Worm (Caenorhabditis elegans) whole organism, young adult: ENCODE results near the gene ivph-3.

ENCODE experiments used
- B0261.1 ChIP-seq: sonication (generic microtip); optimal IDR thresholded peaks from 2 replicates; lab custom pipeline; 2016; ENCODE audit warnings: mild to moderate bottlenecking, missing genetic modification characterization, moderate library complexity, missing compliant biosample characterization
- C06A6.2 ChIP-seq: fragments of 200-800 bp; sonication (Bioruptor generic); conservative IDR thresholded peaks from 2 replicates; pipeline ENCODE4 v1.3.6; 2022; ENCODE audit warnings: missing genetic modification characterization, missing compliant biosample characterization
- D2030.7 ChIP-seq: fragments of 200-800 bp; sonication (Bioruptor generic); IDR thresholded peaks from 2 replicates; pipeline ENCODE4 v1.3.6; 2022; ENCODE audit warnings: missing genetic modification reagents, missing genetic modification characterization, missing compliant biosample characterization
- F22D6.2 ChIP-seq: sonication (generic microtip); optimal IDR thresholded peaks from 2 replicates; lab custom pipeline; 2016; ENCODE audit warnings: mild to moderate bottlenecking, missing genetic modification characterization, missing compliant biosample characterization
- F37B4.10 ChIP-seq: fragments of 200-800 bp; sonication (Bioruptor generic); IDR thresholded peaks from 2 replicates; pipeline ENCODE4 v1.3.6; 2022; ENCODE audit warnings: missing genetic modification characterization, missing compliant biosample characterization
- F49E8.2 ChIP-seq: sonication (generic microtip); optimal IDR thresholded peaks from 3 replicates; lab custom pipeline; 2017; ENCODE audit warnings: missing genetic modification characterization, mild to moderate bottlenecking, missing compliant biosample characterization, antibody characterized with exemption, moderate library complexity; ENCODE audit not compliant: insufficient read depth
- F57C9.4 ChIP-seq: sonication (generic microtip); optimal IDR thresholded peaks from 2 replicates; lab custom pipeline; 2017; ENCODE audit warnings: mild to moderate bottlenecking, missing genetic modification characterization, missing compliant biosample characterization
- K11D2.4 ChIP-seq: fragments of 200-800 bp; sonication (Bioruptor generic); IDR thresholded peaks from 2 replicates; pipeline ENCODE4 v1.3.6; 2022; ENCODE audit warnings: missing genetic modification reagents, missing genetic modification characterization, missing compliant biosample characterization
- T07F8.4 ChIP-seq: sonication (generic microtip); optimal IDR thresholded peaks from 2 replicates; lab custom pipeline; 2016; ENCODE audit warnings: mild to moderate bottlenecking, missing genetic modification characterization, moderate library complexity, missing compliant biosample characterization
- Y79H2A.3 ChIP-seq: fragments of 200-800 bp; sonication (Bioruptor generic); conservative IDR thresholded peaks from 2 replicates; pipeline ENCODE4 v1.3.6; 2022; ENCODE audit warnings: missing genetic modification reagents, missing genetic modification characterization, missing compliant biosample characterization
- aptf-3 ChIP-seq: fragments of 200-800 bp; sonication (Bioruptor generic); IDR thresholded peaks from 2 replicates; pipeline ENCODE4 v1.3.6; 2022; ENCODE audit warnings: missing genetic modification characterization, missing compliant biosample characterization
- attf-5 ChIP-seq: fragments of 200-800 bp; sonication (Bioruptor generic); optimal IDR thresholded peaks from 2 replicates; lab custom pipeline; 2018; ENCODE audit warnings: mild to moderate bottlenecking, missing genetic modification characterization, missing compliant biosample characterization
- bed-2 ChIP-seq: fragments of 200-800 bp; sonication (Bioruptor generic); IDR thresholded peaks from 2 replicates; pipeline ENCODE4 v1.3.6; 2022; ENCODE audit warnings: missing genetic modification reagents, missing genetic modification characterization, missing compliant biosample characterization
- ceh-40 ChIP-seq: fragments of 200-800 bp; sonication (Bioruptor generic); IDR thresholded peaks from 2 replicates; pipeline ENCODE4 v1.3.6; 2022; ENCODE audit warnings: missing genetic modification characterization, missing compliant biosample characterization
- ceh-58 ChIP-seq: fragments of 200-800 bp; sonication (Bioruptor generic); IDR thresholded peaks from 2 replicates; pipeline ENCODE4 v1.3.6; 2022; ENCODE audit warnings: missing genetic modification characterization, missing compliant biosample characterization
- chd-7 ChIP-seq: sonication (generic microtip); optimal IDR thresholded peaks from 2 replicates; lab custom pipeline; 2016; ENCODE audit warnings: mild to moderate bottlenecking, missing genetic modification characterization, moderate library complexity, missing compliant biosample characterization
- die-1 ChIP-seq: sonication (generic microtip); optimal IDR thresholded peaks from 2 replicates; lab custom pipeline; 2016; ENCODE audit warnings: missing genotype, mild to moderate bottlenecking, missing genetic modification characterization, missing compliant biosample characterization
- dox-1 ChIP-seq: fragments of 200-800 bp; sonication (Bioruptor generic); IDR thresholded peaks from 2 replicates; pipeline ENCODE4 v1.3.6; 2022; ENCODE audit warnings: missing genetic modification reagents, missing genetic modification characterization, missing compliant biosample characterization
- egl-18 ChIP-seq: fragments of 200-800 bp; sonication (Bioruptor generic); IDR thresholded peaks from 2 replicates; pipeline ENCODE4 v1.3.6; 2022; ENCODE audit warnings: missing genetic modification reagents, missing genetic modification characterization, missing compliant biosample characterization
- egl-44 ChIP-seq: fragments of 200-800 bp; sonication (Bioruptor generic); IDR thresholded peaks from 2 replicates; pipeline ENCODE4 v1.3.6; 2022; ENCODE audit warnings: missing genetic modification reagents, missing genetic modification characterization, missing compliant biosample characterization
- egrh-3 ChIP-seq: fragments of 200-800 bp; sonication (Bioruptor generic); IDR thresholded peaks from 2 replicates; pipeline ENCODE4 v1.3.6; 2022; ENCODE audit warnings: missing genetic modification reagents, missing genetic modification characterization, missing compliant biosample characterization
- ekl-4 ChIP-seq: fragments of 200-800 bp; sonication (Bioruptor generic); IDR thresholded peaks from 2 replicates; pipeline ENCODE4 v1.3.6; 2022; ENCODE audit warnings: missing genetic modification reagents, missing genetic modification characterization, missing compliant biosample characterization
- hmg-20 ChIP-seq: fragments of 200-800 bp; sonication (Bioruptor generic); IDR thresholded peaks from 2 replicates; pipeline ENCODE4 v1.3.6; 2022; ENCODE audit warnings: missing genetic modification reagents, missing genetic modification characterization, missing compliant biosample characterization
- hsf-1 ChIP-seq: fragments of 200-800 bp; sonication (Bioruptor generic); IDR thresholded peaks from 2 replicates; pipeline ENCODE4 v1.3.6; 2022; ENCODE audit warnings: missing genetic modification reagents, missing genetic modification characterization, missing compliant biosample characterization
- lag-1 ChIP-seq: fragments of 200-800 bp; sonication (Bioruptor generic); IDR thresholded peaks from 2 replicates; pipeline ENCODE4 v1.3.6; 2022; ENCODE audit warnings: missing genetic modification reagents, missing genetic modification characterization, missing compliant biosample characterization
- lin-54 ChIP-seq: fragments of 200-800 bp; sonication (Bioruptor generic); optimal IDR thresholded peaks from 2 replicates; lab custom pipeline; 2018; ENCODE audit warnings: mild to moderate bottlenecking, missing genetic modification characterization, missing compliant biosample characterization
- madf-8 ChIP-seq: fragments of 200-800 bp; sonication (Bioruptor generic); conservative IDR thresholded peaks from 2 replicates; pipeline ENCODE4 v1.3.6; 2022; ENCODE audit warnings: missing genetic modification reagents, missing genetic modification characterization, missing compliant biosample characterization
- nhr-80 ChIP-seq: sonication (generic microtip); optimal IDR thresholded peaks from 2 replicates; lab custom pipeline; 2016; ENCODE audit warnings: missing genetic modification characterization, missing compliant biosample characterization
- pbrm-1 ChIP-seq: fragments of 200-800 bp; sonication (Bioruptor generic); IDR thresholded peaks from 2 replicates; pipeline ENCODE4 v1.3.6; 2022; ENCODE audit warnings: missing genetic modification reagents, missing genetic modification characterization, missing compliant biosample characterization
- sea-2 ChIP-seq: fragments of 200-800 bp; sonication (Bioruptor generic); IDR thresholded peaks from 2 replicates; pipeline ENCODE4 v1.3.6; 2022; ENCODE audit warnings: missing genetic modification characterization, missing compliant biosample characterization
- snpc-1.3 ChIP-seq: sonication (generic microtip); optimal IDR thresholded peaks from 2 replicates; lab custom pipeline; 2017; ENCODE audit warnings: missing genetic modification characterization, mild to moderate bottlenecking, missing compliant biosample characterization, antibody characterized with exemption, moderate library complexity, missing genotype, missing genetic modification reagents; ENCODE audit not compliant: insufficient read depth
- snpc-3.4 ChIP-seq: sonication (generic microtip); optimal IDR thresholded peaks from 2 replicates; lab custom pipeline; 2017; ENCODE audit warnings: missing genetic modification characterization, mild to moderate bottlenecking, missing compliant biosample characterization, antibody characterized with exemption, moderate library complexity, missing genotype, missing genetic modification reagents
- snpc-4 ChIP-seq, 5 experiments: fragments of 150-350 bp in 1 of 5; sonication (generic microtip) in 4 of 5; optimal IDR thresholded peaks; 2 replicates each; lab custom pipeline; 2014 to 2018; ENCODE audit warnings: missing genetic modification characterization in 5 of 5, missing biosample characterization in 3 of 5, antibody characterized with exemption in 2 of 5, mild to moderate bottlenecking in 2 of 5, missing compliant biosample characterization in 2 of 5, missing genotype in 2 of 5, moderate library complexity in 2 of 5, missing genetic modification reagents in 1 of 5
- somi-1 ChIP-seq: fragments of 200-800 bp; sonication (Bioruptor generic); optimal IDR thresholded peaks from 2 replicates; lab custom pipeline; 2018; ENCODE audit warnings: mild to moderate bottlenecking, missing genetic modification characterization, missing compliant biosample characterization
- sptf-2 ChIP-seq: fragments of 200-800 bp; sonication (Bioruptor generic); optimal IDR thresholded peaks from 2 replicates; lab custom pipeline; 2018; ENCODE audit warnings: mild to moderate bottlenecking, missing genetic modification characterization, missing compliant biosample characterization
- tbp1 ChIP-seq: fragments of 200-800 bp; sonication (Bioruptor generic); optimal IDR thresholded peaks from 2 replicates; lab custom pipeline; 2018; ENCODE audit warnings: mild to moderate bottlenecking, missing genetic modification characterization, missing compliant biosample characterization
- tlf-1 ChIP-seq: fragments of 200-800 bp; sonication (Bioruptor generic); optimal IDR thresholded peaks from 2 replicates; lab custom pipeline; 2018; ENCODE audit warnings: mild to moderate bottlenecking, missing genetic modification characterization, missing compliant biosample characterization
- unc-130 ChIP-seq: sonication (generic microtip); optimal IDR thresholded peaks from 2 replicates; lab custom pipeline; 2016; ENCODE audit warnings: missing genetic modification reagents, missing genetic modification characterization, missing compliant biosample characterization
- xnd-1 ChIP-seq: sonication (generic microtip); optimal IDR thresholded peaks from 2 replicates; lab custom pipeline; 2016; ENCODE audit warnings: missing genotype, missing genetic modification reagents, missing genetic modification characterization, missing compliant biosample characterization
- zfh-2 ChIP-seq: fragments of 200-800 bp; sonication (Bioruptor generic); conservative IDR thresholded peaks from 2 replicates; pipeline ENCODE4 v1.3.6; 2022; ENCODE audit warnings: missing genetic modification reagents, missing genetic modification characterization, missing compliant biosample characterization
- zim-3 ChIP-seq: sonication (generic microtip); optimal IDR thresholded peaks from 2 replicates; lab custom pipeline; 2017; ENCODE audit warnings: mild to moderate bottlenecking, missing genetic modification characterization, moderate library complexity, missing compliant biosample characterization
- ztf-18 ChIP-seq: sonication (generic microtip); optimal IDR thresholded peaks from 2 replicates; lab custom pipeline; 2016; ENCODE audit warnings: missing genotype, mild to moderate bottlenecking, missing genetic modification characterization, missing compliant biosample characterization
- ztf-25 ChIP-seq: fragments of 200-800 bp; sonication (Bioruptor generic); IDR thresholded peaks from 2 replicates; pipeline ENCODE4 v1.3.6; 2022; ENCODE audit warnings: missing genetic modification reagents, missing genetic modification characterization, missing compliant biosample characterization
- ztf-28 ChIP-seq: fragments of 200-800 bp; sonication (Bioruptor generic); IDR thresholded peaks from 2 replicates; pipeline ENCODE4 v1.3.6; 2022; ENCODE audit warnings: missing genetic modification reagents, missing genetic modification characterization, missing compliant biosample characterization
- ztf-3 ChIP-seq: fragments of 200-800 bp; sonication (Bioruptor generic); optimal IDR thresholded peaks from 2 replicates; lab custom pipeline; 2018; ENCODE audit warnings: mild to moderate bottlenecking, missing genetic modification characterization, missing compliant biosample characterization

ivph-3 gene

ce11 chrIV:3050054-3050990, 3.2 kb upstream of the ivph-3 start, which contains the start of gene eel-1 (continued):
- TF ChIP-seq F49E8.2 (tag; lab: Kevin White, UChicago) = peak; percentile 73
- peak; percentile 92 for TF ChIP-seq chd-7 (tag; lab: Kevin White, UChicago)
- peak; percentile 99 for TF ChIP-seq K11D2.4 (GFP tag; lab: Robert Waterston, UW)
- peak; percentile 98 for TF ChIP-seq egl-44
- peak; percentile 35 for TF ChIP-seq sptf-2 (GFP tag; lab: Kevin White, UChicago)
- peak; percentile 99 for TF ChIP-seq ztf-25
- peak; percentile 99 for TF ChIP-seq Y79H2A.3
- TF ChIP-seq nhr-80 (tag; lab: Kevin White, UChicago) = peak; percentile 88
- TF ChIP-seq hmg-20 = peak; percentile 94
- peak; percentile 84 for TF ChIP-seq egrh-3
- peak; percentile 85 for TF ChIP-seq T07F8.4 (tag; lab: Kevin White, UChicago)
- peak; percentile 91 for TF ChIP-seq zfh-2 (GFP tag; lab: Robert Waterston, UW)
- TF ChIP-seq dox-1 (GFP tag; lab: Robert Waterston, UW) = peak; percentile 99
- TF ChIP-seq hsf-1 (GFP tag; lab: Robert Waterston, UW) = peak; percentile 92
- peak; percentile 97 for TF ChIP-seq aptf-3 (GFP tag; lab: Robert Waterston, UW)
- TF ChIP-seq lin-54 (GFP tag; lab: Kevin White, UChicago) = peak; percentile 97
- peak; percentile 17 for TF ChIP-seq B0261.1 (tag; lab: Kevin White, UChicago)
- peak; percentile 93 for TF ChIP-seq madf-8 (GFP tag; lab: Robert Waterston, UW)
- peak; percentile 89 for TF ChIP-seq somi-1 (GFP tag; lab: Kevin White, UChicago)
- TF ChIP-seq F22D6.2 = peak; percentile 83
- TF ChIP-seq ceh-58 (GFP tag; lab: Robert Waterston, UW) = peak; percentile 95
- peak; percentile 74 for TF ChIP-seq tbp1 (GFP tag; lab: Kevin White, UChicago)
- peak; percentile 34 for TF ChIP-seq F57C9.4 (tag; lab: Kevin White, UChicago)
- TF ChIP-seq bed-2 (GFP tag; lab: Robert Waterston, UW) = peak; percentile 99
- peak; percentile 62 for TF ChIP-seq xnd-1 (tag; lab: Kevin White, UChicago)
- peak; percentile 76 for TF ChIP-seq snpc-3.4 (tag; lab: Kevin White, UChicago)
- peak; percentile 90; the same call in 1 of the 2 replicates for TF ChIP-seq lag-1 (GFP tag; lab: Robert Waterston, UW)
- peak; percentile 96 for TF ChIP-seq attf-5
- peak; percentile 75 for TF ChIP-seq snpc-4 (GFP tag; optimal IDR thresholded peaks at IDR 0.05; lab: Kevin White, UChicago)
- peak; percentile 2 to 75 (median 70) for TF ChIP-seq snpc-4 (tag; optimal IDR thresholded peaks at IDR 0.05; lab: Kevin White, UChicago)
- peak; percentile 94 for TF ChIP-seq tlf-1 (GFP tag; lab: Kevin White, UChicago)
- TF ChIP-seq ztf-18 (tag; lab: Kevin White, UChicago) = peak; percentile 87
- peak; percentile 98 for TF ChIP-seq pbrm-1 (GFP tag; lab: Robert Waterston, UW)
- TF ChIP-seq snpc-1.3 (tag; lab: Kevin White, UChicago) = peak; percentile 59
- peak; percentile 75 for TF ChIP-seq die-1 (tag; lab: Kevin White, UChicago)
- peak; percentile 92 for TF ChIP-seq unc-130 (GFP tag; lab: Kevin White, UChicago)
- peak; percentile 95 for TF ChIP-seq C06A6.2 (GFP tag; lab: Robert Waterston, UW)
- peak; percentile 96 for TF ChIP-seq sea-2 (GFP tag; lab: Robert Waterston, UW)
- peak; percentile 99 for TF ChIP-seq ztf-28 (GFP tag; lab: Robert Waterston, UW)
- TF ChIP-seq egl-18 = peak; percentile 96
- peak; percentile 71 for TF ChIP-seq ztf-3 (GFP tag; lab: Kevin White, UChicago)
- TF ChIP-seq ekl-4 (GFP tag; lab: Robert Waterston, UW) = peak; percentile 98
- TF ChIP-seq F37B4.10 (GFP tag; lab: Robert Waterston, UW) = peak; percentile 99
- TF ChIP-seq zim-3 (tag; lab: Kevin White, UChicago) = peak; percentile 90
- peak; percentile 99 for TF ChIP-seq D2030.7 (GFP tag; lab: Robert Waterston, UW)
- TF ChIP-seq ceh-40 (GFP tag; lab: Robert Waterston, UW) = peak; percentile 92
